Fruit fly (Drosophila melanogaster) whole organism, prepupa: ENCODE results near the gene CG7367.

Experiments used
- CG10631 ChIP-seq: fragments of 200-800 bp; sonication (Bioruptor generic); optimal IDR thresholded peaks from 2 replicates; lab custom pipeline; 2016; ENCODE audit warnings: missing biosample characterization, missing genetic modification characterization
- CG10669 ChIP-seq: fragments of 200-800 bp; sonication (Bioruptor generic); optimal IDR thresholded peaks from 3 replicates; lab custom pipeline; 2018; ENCODE audit warnings: missing biosample characterization, mild to moderate bottlenecking, missing genetic modification characterization, moderate library complexity
- CG11762 ChIP-seq: fragments of 200-800 bp; sonication (Bioruptor generic); optimal IDR thresholded peaks from 3 replicates; lab custom pipeline; 2016; ENCODE audit warnings: missing biosample characterization, missing genetic modification characterization; ENCODE audit not compliant: insufficient read depth
- CG11902 ChIP-seq: fragments of 200-800 bp; sonication (Bioruptor generic); optimal IDR thresholded peaks from 3 replicates; lab custom pipeline; 2016; ENCODE audit warnings: missing biosample characterization, missing genetic modification characterization
- CG1621 ChIP-seq: fragments of 200-800 bp; sonication (Bioruptor generic); optimal IDR thresholded peaks from 3 replicates; lab custom pipeline; 2018; ENCODE audit warnings: missing biosample characterization, mild to moderate bottlenecking, missing genetic modification characterization
- CG31627 ChIP-seq: fragments of 200-800 bp; sonication (Bioruptor generic); optimal IDR thresholded peaks from 3 replicates; lab custom pipeline; 2016; ENCODE audit warnings: missing biosample characterization, missing genetic modification characterization
- CG32006 ChIP-seq: fragments of 200-800 bp; sonication (Bioruptor generic); optimal IDR thresholded peaks from 3 replicates; lab custom pipeline; 2017; ENCODE audit warnings: missing biosample characterization, mild to moderate bottlenecking, missing genetic modification characterization
- CG34406 ChIP-seq: fragments of 200-800 bp; sonication (Bioruptor generic); optimal IDR thresholded peaks from 3 replicates; lab custom pipeline; 2016; ENCODE audit warnings: missing biosample characterization, missing genetic modification characterization
- CG3919 ChIP-seq: fragments of 200-800 bp; sonication (Bioruptor generic); optimal IDR thresholded peaks from 3 replicates; lab custom pipeline; 2016; ENCODE audit warnings: missing biosample characterization, missing genetic modification characterization
- CG4318 ChIP-seq: fragments of 200-800 bp; sonication (Bioruptor generic); optimal IDR thresholded peaks from 3 replicates; lab custom pipeline; 2017; ENCODE audit warnings: missing biosample characterization, mild to moderate bottlenecking, missing genetic modification characterization
- CG6276 ChIP-seq: fragments of 200-800 bp; sonication (Bioruptor generic); optimal IDR thresholded peaks from 2 replicates; lab custom pipeline; 2017; ENCODE audit warnings: missing biosample characterization, mild to moderate bottlenecking, missing genetic modification characterization
- CG6792 ChIP-seq: fragments of 200-800 bp; sonication (Bioruptor generic); optimal IDR thresholded peaks from 3 replicates; lab custom pipeline; 2016; ENCODE audit warnings: missing biosample characterization, missing genetic modification characterization
- CG6854 ChIP-seq: fragments of 200-800 bp; sonication (Bioruptor generic); optimal IDR thresholded peaks from 2 replicates; lab custom pipeline; 2017; ENCODE audit warnings: missing biosample characterization, mild to moderate bottlenecking, missing genetic modification characterization
- CG7368 ChIP-seq: fragments of 200-800 bp; sonication (Bioruptor generic); optimal IDR thresholded peaks from 3 replicates; lab custom pipeline; 2016; ENCODE audit warnings: missing biosample characterization, missing genetic modification characterization
- CG8119 ChIP-seq: fragments of 200-800 bp; sonication (Bioruptor generic); IDR thresholded peaks from 3 replicates; pipeline ENCODE4 v1.3.6; 2022; ENCODE audit warnings: missing biosample characterization, missing genetic modification characterization
- CG8632 ChIP-seq: fragments of 200-800 bp; sonication (Bioruptor generic); optimal IDR thresholded peaks from 3 replicates; lab custom pipeline; 2016; ENCODE audit warnings: missing biosample characterization, missing genetic modification characterization
- CG9139 ChIP-seq: fragments of 200-800 bp; sonication (Bioruptor generic); optimal IDR thresholded peaks from 3 replicates; lab custom pipeline; 2017; ENCODE audit warnings: missing biosample characterization, mild to moderate bottlenecking, missing genetic modification characterization
- Eip78C ChIP-seq: fragments of 200-800 bp; sonication (Bioruptor generic); peaks from one replicate; lab custom pipeline; 2016; ENCODE audit warnings: missing biosample characterization, missing genetic modification characterization
- Ets96B ChIP-seq: fragments of 200-800 bp; optimal IDR thresholded peaks from 2 replicates; lab custom pipeline; 2019; ENCODE audit warnings: missing biosample characterization, mild to moderate bottlenecking, missing genetic modification characterization, moderate library complexity
- Hr38 ChIP-seq: sonication (Bioruptor generic); optimal IDR thresholded peaks from 2 replicates; lab custom pipeline; 2016; ENCODE audit warnings: missing biosample characterization, missing genetic modification characterization
- Hr39 ChIP-seq: fragments of 200-800 bp; sonication (Bioruptor generic); optimal IDR thresholded peaks from 2 replicates; lab custom pipeline; 2016; ENCODE audit warnings: missing biosample characterization, missing genetic modification characterization
- Hr4 ChIP-seq: fragments of 200-800 bp; sonication (Bioruptor generic); optimal IDR thresholded peaks from 3 replicates; lab custom pipeline; 2016; ENCODE audit warnings: missing biosample characterization, missing genetic modification characterization
- Met ChIP-seq: fragments of 200-800 bp; sonication (Bioruptor generic); optimal IDR thresholded peaks from 3 replicates; lab custom pipeline; 2016; ENCODE audit warnings: missing biosample characterization, missing genetic modification characterization
- OdsH ChIP-seq: fragments of 200-800 bp; sonication (Bioruptor generic); optimal IDR thresholded peaks from 3 replicates; lab custom pipeline; 2016; ENCODE audit warnings: missing biosample characterization, missing genetic modification characterization
- Sox102F ChIP-seq: fragments of 200-800 bp; sonication (Bioruptor generic); optimal IDR thresholded peaks from 2 replicates; lab custom pipeline; 2016; ENCODE audit warnings: missing biosample characterization, mild to moderate bottlenecking, missing genetic modification characterization
- Sox14 ChIP-seq: fragments of 200-800 bp; sonication (Bioruptor generic); optimal IDR thresholded peaks from 3 replicates; lab custom pipeline; 2016; ENCODE audit warnings: missing biosample characterization, missing genetic modification characterization
- Sox15 ChIP-seq: fragments of 200-800 bp; sonication (Bioruptor generic); optimal IDR thresholded peaks from 3 replicates; lab custom pipeline; 2016; ENCODE audit warnings: missing biosample characterization, missing genetic modification characterization
- achi ChIP-seq: fragments of 200-800 bp; sonication (Bioruptor generic); optimal IDR thresholded peaks from 3 replicates; lab custom pipeline; 2016; ENCODE audit warnings: missing biosample characterization, missing genetic modification characterization
- acj6 ChIP-seq: fragments of 200-800 bp; sonication (Bioruptor generic); optimal IDR thresholded peaks from 3 replicates; lab custom pipeline; 2016; ENCODE audit warnings: missing biosample characterization, missing genetic modification characterization
- dac ChIP-seq: fragments of 200-800 bp; sonication (Bioruptor generic); optimal IDR thresholded peaks from 2 replicates; lab custom pipeline; 2017; ENCODE audit warnings: missing biosample characterization, mild to moderate bottlenecking, missing genetic modification characterization
- dsx ChIP-seq: fragments of 200-800 bp; optimal IDR thresholded peaks from 3 replicates; lab custom pipeline; 2019; ENCODE audit warnings: missing biosample characterization, mild to moderate bottlenecking, missing genetic modification characterization, moderate library complexity; ENCODE audit not compliant: poor library complexity, severe bottlenecking
- eg ChIP-seq: fragments of 200-800 bp; sonication (Bioruptor generic); IDR thresholded peaks from 3 replicates; pipeline ENCODE4 v1.3.6; 2022; ENCODE audit warnings: missing biosample characterization, missing genetic modification characterization
- fd59A ChIP-seq: fragments of 200-800 bp; sonication (Bioruptor generic); optimal IDR thresholded peaks from 2 replicates; lab custom pipeline; 2017; ENCODE audit warnings: missing biosample characterization, mild to moderate bottlenecking, missing genetic modification characterization, missing genetic modification reagents
- fd85E ChIP-seq: fragments of 200-800 bp; sonication (Bioruptor generic); optimal IDR thresholded peaks from 3 replicates; lab custom pipeline; 2016; ENCODE audit warnings: missing biosample characterization, missing genetic modification characterization
- fkh ChIP-seq: fragments of 200-800 bp; sonication (Bioruptor generic); optimal IDR thresholded peaks from 3 replicates; lab custom pipeline; 2017; ENCODE audit warnings: missing biosample characterization, mild to moderate bottlenecking, missing genetic modification characterization, moderate library complexity
- net ChIP-seq: fragments of 200-800 bp; sonication (Bioruptor generic); optimal IDR thresholded peaks from 3 replicates; lab custom pipeline; 2016; ENCODE audit warnings: missing biosample characterization, missing genetic modification characterization
- pdm3 ChIP-seq: fragments of 200-800 bp; sonication (Bioruptor generic); optimal IDR thresholded peaks from 3 replicates; lab custom pipeline; 2016; ENCODE audit warnings: missing biosample characterization, missing genetic modification characterization
- salr ChIP-seq, 2 experiments: fragments of 200-800 bp; sonication (Bioruptor generic); optimal IDR thresholded peaks; 3 replicates each; lab custom pipeline; 2016 to 2018; ENCODE audit warnings: missing biosample characterization in 2 of 2, missing genetic modification characterization in 2 of 2, mild to moderate bottlenecking in 1 of 2
- spab ChIP-seq: fragments of 200-800 bp; sonication (Bioruptor generic); optimal IDR thresholded peaks from 2 replicates; lab custom pipeline; 2017; ENCODE audit warnings: missing biosample characterization, mild to moderate bottlenecking, missing genetic modification characterization, missing genetic modification reagents
- ss ChIP-seq, 2 experiments: fragments of 200-800 bp; sonication (Bioruptor generic); optimal IDR thresholded peaks; 2 replicates in 1 of 2; 3 replicates in 1 of 2; lab custom pipeline; 2017 to 2018; ENCODE audit warnings: mild to moderate bottlenecking in 2 of 2, missing biosample characterization in 2 of 2, missing genetic modification characterization in 2 of 2, moderate library complexity in 1 of 2
- svp ChIP-seq: fragments of 200-800 bp; sonication (Bioruptor generic); peaks from one replicate; lab custom pipeline; 2016; ENCODE audit warnings: missing biosample characterization, missing genetic modification characterization
- vri ChIP-seq: fragments of 200-800 bp; sonication (Bioruptor generic); optimal IDR thresholded peaks from 3 replicates; lab custom pipeline; 2016; ENCODE audit warnings: missing biosample characterization, mild to moderate bottlenecking, missing genetic modification characterization

The CG7367 gene

dm6 chr2L:8084349-8085203, 45.0 kb upstream of the CG7367 start:
- TF ChIP-seq fd59A (GFP tag; lab: Kevin White, UChicago), result peak; percentile 6
- TF ChIP-seq CG8632 (GFP tag; lab: Kevin White, UChicago), result no peak
- peak; percentile 32 for TF ChIP-seq svp (GFP tag; lab: Kevin White, UChicago)
- peak; percentile 2 for TF ChIP-seq Sox14 (GFP tag; lab: Kevin White, UChicago)
- TF ChIP-seq CG6854 (GFP tag; lab: Kevin White, UChicago), result peak; percentile 4
- peak; percentile 9 for TF ChIP-seq Hr39 (GFP tag; lab: Kevin White, UChicago)
- no peak for TF ChIP-seq CG8119
- no peak for TF ChIP-seq Eip78C (GFP tag; lab: Kevin White, UChicago)
- TF ChIP-seq CG31627 (GFP tag; lab: Kevin White, UChicago), result peak; percentile 2
- TF ChIP-seq CG34406 (GFP tag; lab: Kevin White, UChicago), result no peak
- no peak for TF ChIP-seq pdm3 (GFP tag; lab: Kevin White, UChicago)
- TF ChIP-seq net (GFP tag; lab: Kevin White, UChicago), result no peak
- TF ChIP-seq CG32006, result peak; percentile 64
- no peak for TF ChIP-seq CG11762 (GFP tag; lab: Kevin White, UChicago)
- no peak for TF ChIP-seq acj6 (GFP tag; lab: Kevin White, UChicago)
- TF ChIP-seq CG6276, result no peak
- no peak for TF ChIP-seq Sox102F (GFP tag; lab: Kevin White, UChicago)
- no peak for TF ChIP-seq CG11902 (GFP tag; lab: Kevin White, UChicago)
- TF ChIP-seq OdsH (GFP tag; lab: Kevin White, UChicago), result no peak
- peak; percentile 26 for TF ChIP-seq vri (GFP tag; lab: Kevin White, UChicago)
- peak; percentile 32 for TF ChIP-seq CG7368 (GFP tag; lab: Kevin White, UChicago)
- TF ChIP-seq Sox15 (GFP tag; lab: Kevin White, UChicago), result no peak
- no peak for TF ChIP-seq CG10631 (GFP tag; lab: Kevin White, UChicago)
- TF ChIP-seq dac (GFP tag; lab: Kevin White, UChicago), result no peak
- no peak for TF ChIP-seq Hr38 (GFP tag; lab: Kevin White, UChicago)
- no peak for TF ChIP-seq Ets96B (tag; lab: Kevin White, UChicago)
- TF ChIP-seq Hr4, result peak; percentile 19
- peak; percentile 9 for TF ChIP-seq CG4318 (GFP tag; lab: Kevin White, UChicago)
- no peak for TF ChIP-seq CG10669 (GFP tag; lab: Kevin White, UChicago)
- peak; percentile 6; the same call in 1 of the 3 replicates for TF ChIP-seq eg (GFP tag; lab: Robert Waterston, UW)
- TF ChIP-seq fd85E (GFP tag; lab: Kevin White, UChicago), result no peak
- TF ChIP-seq ss (GFP tag; optimal IDR thresholded peaks at IDR 0.05; lab: Kevin White, UChicago), result peak in 1 of 2 experiments; percentile 30
- peak in 1 of 2 experiments; percentile 6 for TF ChIP-seq salr (GFP tag; optimal IDR thresholded peaks at IDR 0.05; lab: Kevin White, UChicago)
- no peak for TF ChIP-seq CG9139 (GFP tag; lab: Kevin White, UChicago)

- TF ChIP-seq CG11902 (GFP tag; lab: Kevin White, UChicago) (no peak), CG34406 (GFP tag; lab: Kevin White, UChicago) (no peak), CG6792 (no peak), CG32006 (no peak), CG31627 (GFP tag; lab: Kevin White, UChicago) (no peak), CG7368 (GFP tag; lab: Kevin White, UChicago) (no peak), fkh (no peak), CG3919 (GFP tag; lab: Kevin White, UChicago) (peak; percentile 6), CG8119 (peak; percentile 54; the same call in 1 of the 3 replicates), OdsH (GFP tag; lab: Kevin White, UChicago) (no peak), Hr4 (no peak), Sox102F (GFP tag; lab: Kevin White, UChicago) (no peak), CG4318 (GFP tag; lab: Kevin White, UChicago) (no peak), net (GFP tag; lab: Kevin White, UChicago) (peak; percentile 30), achi (no peak), CG8632 (GFP tag; lab: Kevin White, UChicago) (no peak), Sox14 (GFP tag; lab: Kevin White, UChicago) (peak; percentile 65), dsx (peak; percentile 26), CG6276 (no peak), fd85E (GFP tag; lab: Kevin White, UChicago) (peak; percentile 27), CG1621 (tag; lab: Kevin White, UChicago) (no peak), eg (GFP tag; lab: Robert Waterston, UW) (peak; percentile 50; the same call in 2 of the 3 replicates), svp (GFP tag; lab: Kevin White, UChicago) (peak; percentile 99), Sox15 (GFP tag; lab: Kevin White, UChicago) (no peak), spab (GFP tag; lab: Kevin White, UChicago) (no peak), Met (GFP tag; lab: Kevin White, UChicago) (no peak), salr (GFP tag; optimal IDR thresholded peaks at IDR 0.05; lab: Kevin White, UChicago) (peak in 1 of 2 experiments; percentile 51), Ets96B (tag; lab: Kevin White, UChicago) (no peak), ss (GFP tag; optimal IDR thresholded peaks at IDR 0.05; lab: Kevin White, UChicago) (peak; percentile 50 to 62)
These were observed 44.1 kb upstream of the CG7367 start for dm6 chr2L:8083427-8084295.
